Worm (Caenorhabditis elegans): ENCODE data around the gene F16G10.8.
A peak's percentile ranks its signal among the peaks of the same experiment; 100 is the strongest.

F16G10.8 gene

ce11 chrII:2335572-2335971 is 47.7 kb downstream of the F16G10.8 start, which contains the start of gene F43C11.7:
Gene F43C11.7, plus strand, starts transcription at chrII:2335897.
- peak; percentile 30 for TF ChIP-seq nhr-20 (tag; optimal IDR thresholded peaks at IDR 0.05)
- TF ChIP-seq hlh-4 (tag; optimal IDR thresholded peaks at IDR 0.05) = no peak
- TF ChIP-seq lin-15B (tag; optimal IDR thresholded peaks at IDR 0.05) = no peak
- peak in 1 of 2 experiments; percentile 20 for TF ChIP-seq lin-35 (GFP tag; optimal IDR thresholded peaks at IDR 0.05)
- TF ChIP-seq egl-13 (tag; optimal IDR thresholded peaks at IDR 0.05) = no peak
- TF ChIP-seq unc-98 (GFP tag; IDR thresholded peaks at IDR 0.05) = no peak
- no peak for TF ChIP-seq jun-1 (tag; optimal IDR thresholded peaks at IDR 0.05)
- TF ChIP-seq sup-37 (GFP tag; optimal IDR thresholded peaks at IDR 0.05) = no peak
- no peak for TF ChIP-seq xbp-1 (tag; optimal IDR thresholded peaks at IDR 0.05)
- peak; percentile 9 for TF ChIP-seq nhr-71 (tag; optimal IDR thresholded peaks at IDR 0.05)
- TF ChIP-seq efl-3 (GFP tag; optimal IDR thresholded peaks at IDR 0.05) = no peak
- no peak for TF ChIP-seq ama-1 (optimal IDR thresholded peaks at IDR 0.05)
- no peak for TF ChIP-seq efl-1 (optimal IDR thresholded peaks at IDR 0.05)
- peak in 1 of 2 experiments; percentile 71 for TF ChIP-seq efl-1 (GFP tag; optimal IDR thresholded peaks at IDR 0.05 in 1 of 2)
- no peak for TF ChIP-seq sox-4 (tag; optimal IDR thresholded peaks at IDR 0.05)
- no peak for TF ChIP-seq fkh-8 (tag; optimal IDR thresholded peaks at IDR 0.05)
- TF ChIP-seq pag-3 (tag; optimal IDR thresholded peaks at IDR 0.05; ENCODE audit: borderline replicate concordance, insufficient read depth) = no peak
- no peak for TF ChIP-seq unc-62 (GFP tag; optimal IDR thresholded peaks at IDR 0.05)
- TF ChIP-seq F16B12.6 (tag; optimal IDR thresholded peaks at IDR 0.05) = no peak
- no peak for TF ChIP-seq ceh-8 (GFP tag; optimal IDR thresholded peaks at IDR 0.05)
- no peak for TF ChIP-seq snpc-4 (tag; optimal IDR thresholded peaks at IDR 0.05)
- TF ChIP-seq hlh-17 (GFP tag; optimal IDR thresholded peaks at IDR 0.05; ENCODE audit: borderline replicate concordance) = no peak
- TF ChIP-seq ces-1 (GFP tag; optimal IDR thresholded peaks at IDR 0.05) = no peak
- no peak for TF ChIP-seq ztf-4 (tag; optimal IDR thresholded peaks at IDR 0.05)
- TF ChIP-seq snu-23 (GFP tag; optimal IDR thresholded peaks at IDR 0.05) = no peak
- TF ChIP-seq elt-2 (tag; optimal IDR thresholded peaks at IDR 0.05) = peak; percentile 73
- no peak for TF ChIP-seq vab-15 (tag; optimal IDR thresholded peaks at IDR 0.05)
- TF ChIP-seq nhr-19 (GFP tag; conservative IDR thresholded peaks at IDR 0.05) = no peak
- TF ChIP-seq swsn-7 (tag; optimal IDR thresholded peaks at IDR 0.05) = no peak
- TF ChIP-seq nhr-90 (tag; optimal IDR thresholded peaks at IDR 0.05; ENCODE audit: poor library complexity) = no peak
- no peak for TF ChIP-seq nhr-84 (tag; optimal IDR thresholded peaks at IDR 0.05)
- no peak for TF ChIP-seq C04F5.9 (tag; optimal IDR thresholded peaks at IDR 0.05)
- TF ChIP-seq unc-30 (tag; optimal IDR thresholded peaks at IDR 0.05) = no peak
- TF ChIP-seq alr-1 (tag; optimal IDR thresholded peaks at IDR 0.05; ENCODE audit: borderline replicate concordance) = no peak
- no peak for TF ChIP-seq aha-1 (tag; optimal IDR thresholded peaks at IDR 0.05)
- TF ChIP-seq fkh-4 (tag; optimal IDR thresholded peaks at IDR 0.05; ENCODE audit: borderline replicate concordance) = no peak
- no peak for TF ChIP-seq ztf-11 (tag; optimal IDR thresholded peaks at IDR 0.05)
- TF ChIP-seq nhr-85 (tag) = no peak
- no peak for TF ChIP-seq nhr-237 (tag; optimal IDR thresholded peaks at IDR 0.05)
- no peak for TF ChIP-seq mef-2 (tag; optimal IDR thresholded peaks at IDR 0.05)
- TF ChIP-seq lin-13 (GFP tag; optimal IDR thresholded peaks at IDR 0.05) = no peak
- TF ChIP-seq ceh-63 (GFP tag; optimal IDR thresholded peaks at IDR 0.05) = no peak

ce11 chrII:2332220-2332619 is 51.0 kb downstream of the F16G10.8 start, which contains the start of gene F43C11.8:
Gene F43C11.8, plus strand, starts transcription at chrII:2332520.
- TF ChIP-seq zag-1 (tag; optimal IDR thresholded peaks at IDR 0.05) = no peak
- no peak for TF ChIP-seq swsn-7 (tag; optimal IDR thresholded peaks at IDR 0.05)
- TF ChIP-seq sptf-1 (tag; optimal IDR thresholded peaks at IDR 0.05) = no peak
- TF ChIP-seq ets-5 (GFP tag; IDR thresholded peaks at IDR 0.05) = no peak
- no peak for TF ChIP-seq fkh-4 (tag; optimal IDR thresholded peaks at IDR 0.05; ENCODE audit: borderline replicate concordance)
- TF ChIP-seq fkh-10 (GFP tag; optimal IDR thresholded peaks at IDR 0.05) = no peak
- no peak for TF ChIP-seq nhr-11 (tag; optimal IDR thresholded peaks at IDR 0.05)
- TF ChIP-seq fkh-8 (tag; optimal IDR thresholded peaks at IDR 0.05) = no peak
- TF ChIP-seq isw-1 (GFP tag; IDR thresholded peaks at IDR 0.05) = no peak
- no peak for TF ChIP-seq ceh-63 (GFP tag; optimal IDR thresholded peaks at IDR 0.05)
- TF ChIP-seq ceh-82 (tag; optimal IDR thresholded peaks at IDR 0.05) = no peak

All from whole organism, L1 larva.